Worm (Caenorhabditis elegans) whole organism, young adult: Measurements from ENCODE around the gene F58F12.4.

Source experiments
- B0019.2 ChIP-seq: fragments of 200-800 bp; sonication (Bioruptor generic); conservative IDR thresholded peaks from 2 replicates; pipeline ENCODE4 v1.3.6; 2022; ENCODE audit warnings: missing genetic modification reagents, missing genetic modification characterization, missing compliant biosample characterization
- B0261.1 ChIP-seq: sonication (generic microtip); optimal IDR thresholded peaks from 2 replicates; lab custom pipeline; 2016; ENCODE audit warnings: mild to moderate bottlenecking, missing genetic modification characterization, moderate library complexity, missing compliant biosample characterization
- B0336.3 ChIP-seq: fragments of 200-800 bp; sonication (Bioruptor generic); IDR thresholded peaks from 2 replicates; pipeline ENCODE4 v1.3.6; 2022; ENCODE audit warnings: missing genetic modification characterization, missing compliant biosample characterization
- F10E7.11 ChIP-seq: sonication (generic microtip); optimal IDR thresholded peaks from 2 replicates; lab custom pipeline; 2017; ENCODE audit warnings: mild to moderate bottlenecking, missing genetic modification characterization, moderate library complexity, missing compliant biosample characterization
- F23B12.7 ChIP-seq: sonication (generic microtip); optimal IDR thresholded peaks from 2 replicates; lab custom pipeline; 2017; ENCODE audit warnings: missing genetic modification characterization, mild to moderate bottlenecking, missing compliant biosample characterization, antibody characterized with exemption, moderate library complexity; ENCODE audit not compliant: insufficient read depth
- F49E8.2 ChIP-seq: sonication (generic microtip); optimal IDR thresholded peaks from 3 replicates; lab custom pipeline; 2017; ENCODE audit warnings: missing genetic modification characterization, mild to moderate bottlenecking, missing compliant biosample characterization, antibody characterized with exemption, moderate library complexity; ENCODE audit not compliant: insufficient read depth
- F52B5.7 ChIP-seq: sonication (generic microtip); optimal IDR thresholded peaks from 2 replicates; lab custom pipeline; 2016; ENCODE audit warnings: mild to moderate bottlenecking, missing genetic modification characterization, missing compliant biosample characterization
- F55B11.4 ChIP-seq: sonication (generic microtip); optimal IDR thresholded peaks from 2 replicates; lab custom pipeline; 2016; ENCODE audit warnings: missing compliant biosample characterization, missing genetic modification characterization, borderline replicate concordance; ENCODE audit not compliant: insufficient read depth
- F57A8.1 ChIP-seq: fragments of 200-800 bp; sonication (Bioruptor generic); optimal IDR thresholded peaks from 2 replicates; lab custom pipeline; 2018; ENCODE audit warnings: mild to moderate bottlenecking, missing genetic modification characterization, moderate library complexity, missing compliant biosample characterization
- Y53G8AR.9 ChIP-seq: fragments of 200-800 bp; sonication (Bioruptor generic); conservative IDR thresholded peaks from 2 replicates; pipeline ENCODE4 v1.3.6; 2022; ENCODE audit warnings: missing genetic modification reagents, missing genetic modification characterization, missing compliant biosample characterization
- ZK185.1 ChIP-seq: sonication (generic microtip); optimal IDR thresholded peaks from 2 replicates; lab custom pipeline; 2016; ENCODE audit warnings: mild to moderate bottlenecking, missing genetic modification characterization, missing compliant biosample characterization; ENCODE audit not compliant: poor library complexity, severe bottlenecking
- aptf-2 ChIP-seq: fragments of 200-800 bp; sonication (Bioruptor generic); conservative IDR thresholded peaks from 2 replicates; pipeline ENCODE4 v1.3.6; 2022; ENCODE audit warnings: missing genetic modification reagents, missing genetic modification characterization, missing compliant biosample characterization
- attf-3 ChIP-seq: fragments of 200-800 bp; sonication (Bioruptor generic); conservative IDR thresholded peaks from 2 replicates; pipeline ENCODE4 v1.3.6; 2022; ENCODE audit warnings: missing genetic modification reagents, missing genetic modification characterization, missing compliant biosample characterization
- attf-5 ChIP-seq: fragments of 200-800 bp; sonication (Bioruptor generic); optimal IDR thresholded peaks from 2 replicates; lab custom pipeline; 2018; ENCODE audit warnings: mild to moderate bottlenecking, missing genetic modification characterization, missing compliant biosample characterization
- attf-6 ChIP-seq: fragments of 200-800 bp; sonication (Bioruptor generic); IDR thresholded peaks from 2 replicates; pipeline ENCODE4 v1.3.6; 2022; ENCODE audit warnings: missing genetic modification reagents, missing genetic modification characterization, missing compliant biosample characterization
- cebp-1 ChIP-seq, 2 experiments: fragments of 200-800 bp in 1 of 2; sonication (Bioruptor generic) in 1 of 2; sonication (generic microtip) in 1 of 2; IDR thresholded peaks in 1 of 2; optimal IDR thresholded peaks in 1 of 2; 2 replicates each; pipeline versions ENCODE4 v1.3.6 to Lab custom; 2017 to 2022; ENCODE audit warnings: missing compliant biosample characterization in 2 of 2, missing genetic modification characterization in 2 of 2, mild to moderate bottlenecking in 1 of 2, missing genetic modification reagents in 1 of 2, moderate library complexity in 1 of 2
- ceh-79 ChIP-seq: sonication (generic microtip); optimal IDR thresholded peaks from 2 replicates; lab custom pipeline; 2017; ENCODE audit warnings: mild to moderate bottlenecking, missing genetic modification characterization, missing compliant biosample characterization
- dox-1 ChIP-seq: fragments of 200-800 bp; sonication (Bioruptor generic); IDR thresholded peaks from 2 replicates; pipeline ENCODE4 v1.3.6; 2022; ENCODE audit warnings: missing genetic modification reagents, missing genetic modification characterization, missing compliant biosample characterization
- egl-44 ChIP-seq: fragments of 200-800 bp; sonication (Bioruptor generic); IDR thresholded peaks from 2 replicates; pipeline ENCODE4 v1.3.6; 2022; ENCODE audit warnings: missing genetic modification reagents, missing genetic modification characterization, missing compliant biosample characterization
- ekl-4 ChIP-seq: fragments of 200-800 bp; sonication (Bioruptor generic); IDR thresholded peaks from 2 replicates; pipeline ENCODE4 v1.3.6; 2022; ENCODE audit warnings: missing genetic modification reagents, missing genetic modification characterization, missing compliant biosample characterization
- him-1 ChIP-seq: sonication (generic microtip); optimal IDR thresholded peaks from 2 replicates; lab custom pipeline; 2016; ENCODE audit warnings: missing genotype, missing genetic modification reagents, missing genetic modification characterization, missing compliant biosample characterization
- hrde-1 ChIP-seq: sonication (generic microtip); optimal IDR thresholded peaks from 2 replicates; lab custom pipeline; 2016; ENCODE audit warnings: missing genetic modification characterization, mild to moderate bottlenecking, missing compliant biosample characterization, moderate library complexity, missing genotype, missing genetic modification reagents, borderline replicate concordance
- hsf-1 ChIP-seq: fragments of 200-800 bp; sonication (Bioruptor generic); IDR thresholded peaks from 2 replicates; pipeline ENCODE4 v1.3.6; 2022; ENCODE audit warnings: missing genetic modification reagents, missing genetic modification characterization, missing compliant biosample characterization
- lsy-27 ChIP-seq: sonication (generic microtip); optimal IDR thresholded peaks from 2 replicates; lab custom pipeline; 2017; ENCODE audit warnings: missing genetic modification characterization, mild to moderate bottlenecking, missing compliant biosample characterization, antibody characterized with exemption, missing genotype, borderline replicate concordance; ENCODE audit not compliant: insufficient read depth
- madf-6 ChIP-seq: fragments of 200-800 bp; sonication (Bioruptor generic); IDR thresholded peaks from 2 replicates; pipeline ENCODE4 v1.3.6; 2022; ENCODE audit warnings: missing genetic modification reagents, missing genetic modification characterization, missing compliant biosample characterization
- mcd-1 ChIP-seq: fragments of 200-800 bp; sonication (Bioruptor generic); IDR thresholded peaks from 2 replicates; pipeline ENCODE4 v1.3.6; 2022; ENCODE audit warnings: missing genetic modification reagents, missing genetic modification characterization, missing compliant biosample characterization
- mes-4 ChIP-seq: sonication (generic microtip); optimal IDR thresholded peaks from 2 replicates; lab custom pipeline; 2016; ENCODE audit warnings: missing genotype, missing genetic modification characterization, missing compliant biosample characterization
- nfya-2 ChIP-seq: fragments of 200-800 bp; sonication (Bioruptor generic); IDR thresholded peaks from 2 replicates; pipeline ENCODE4 v1.3.6; 2022; ENCODE audit warnings: missing genetic modification reagents, missing genetic modification characterization, missing compliant biosample characterization
- nhr-80 ChIP-seq: sonication (generic microtip); optimal IDR thresholded peaks from 2 replicates; lab custom pipeline; 2016; ENCODE audit warnings: missing genetic modification characterization, missing compliant biosample characterization
- pha-4 ChIP-seq: fragments of 150-350 bp; sonication (generic microtip); optimal IDR thresholded peaks from 2 replicates; lab custom pipeline; 2014; ENCODE audit warnings: missing biosample characterization, missing genetic modification reagents, missing genetic modification characterization
- repo-1 ChIP-seq: sonication (generic microtip); optimal IDR thresholded peaks from 2 replicates; lab custom pipeline; 2017; ENCODE audit warnings: mild to moderate bottlenecking, missing genetic modification characterization, missing compliant biosample characterization
- rpc-1 ChIP-seq, 2 experiments: fragments of 150-350 bp in 1 of 2; sonication (generic microtip) in 1 of 2; optimal IDR thresholded peaks; 2 replicates each; lab custom pipeline; 2014 to 2018; ENCODE audit warnings: missing biosample characterization in 1 of 2, missing genetic modification characterization in 1 of 2, missing genetic modification reagents in 1 of 2, missing genotype in 1 of 2
- sdz-38 ChIP-seq: sonication (generic microtip); optimal IDR thresholded peaks from 2 replicates; lab custom pipeline; 2016; ENCODE audit warnings: missing genotype, missing genetic modification characterization, missing compliant biosample characterization
- snpc-1.3 ChIP-seq: sonication (generic microtip); optimal IDR thresholded peaks from 2 replicates; lab custom pipeline; 2017; ENCODE audit warnings: missing genetic modification characterization, mild to moderate bottlenecking, missing compliant biosample characterization, antibody characterized with exemption, moderate library complexity, missing genotype, missing genetic modification reagents; ENCODE audit not compliant: insufficient read depth
- somi-1 ChIP-seq: fragments of 200-800 bp; sonication (Bioruptor generic); optimal IDR thresholded peaks from 2 replicates; lab custom pipeline; 2018; ENCODE audit warnings: mild to moderate bottlenecking, missing genetic modification characterization, missing compliant biosample characterization
- tbp1 ChIP-seq: fragments of 200-800 bp; sonication (Bioruptor generic); optimal IDR thresholded peaks from 2 replicates; lab custom pipeline; 2018; ENCODE audit warnings: mild to moderate bottlenecking, missing genetic modification characterization, missing compliant biosample characterization
- unc-62 ChIP-seq: fragments of 150-350 bp; optimal IDR thresholded peaks from 2 replicates; lab custom pipeline; 2014; ENCODE audit warnings: missing biosample characterization, missing genetic modification reagents, missing genetic modification characterization
- zfh-2 ChIP-seq: fragments of 200-800 bp; sonication (Bioruptor generic); conservative IDR thresholded peaks from 2 replicates; pipeline ENCODE4 v1.3.6; 2022; ENCODE audit warnings: missing genetic modification reagents, missing genetic modification characterization, missing compliant biosample characterization
- ztf-26 ChIP-seq: sonication (generic microtip); optimal IDR thresholded peaks from 2 replicates; lab custom pipeline; 2017; ENCODE audit warnings: missing genetic modification characterization, missing compliant biosample characterization

F58F12.4 gene

DNA sequence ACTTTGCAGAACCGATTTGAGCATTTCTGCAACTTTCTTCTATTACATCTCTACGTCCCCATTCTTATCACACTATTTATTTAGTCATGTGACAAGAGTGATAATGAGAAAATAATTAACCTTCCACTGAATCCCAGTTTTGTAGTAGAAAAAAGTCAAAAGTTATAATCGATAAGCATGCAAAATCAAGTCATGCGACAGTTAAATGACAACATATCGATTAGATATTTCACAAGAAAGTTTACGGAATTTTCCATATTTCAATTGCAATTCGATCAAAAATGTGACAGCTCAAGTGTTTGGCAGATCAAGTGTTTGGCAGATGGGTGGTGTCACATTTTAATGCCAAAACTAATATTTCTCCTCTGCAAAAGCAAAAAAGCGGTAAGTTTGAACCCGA, 11.9 kb upstream of the F58F12.4 start:
- peak; percentile 64 for TF ChIP-seq unc-62 (GFP tag; lab: Kevin White, UChicago)
- peak; percentile 44; the same call in 1 of the 2 replicates for TF ChIP-seq madf-6 (GFP tag; lab: Robert Waterston, UW)
- TF ChIP-seq cebp-1 (GFP tag; IDR thresholded peaks at IDR 0.05; lab: Robert Waterston, UW), result no peak; the same call in 1 of the 2 replicates
- peak; percentile 83 for TF ChIP-seq cebp-1 (tag; optimal IDR thresholded peaks at IDR 0.05; lab: Kevin White, UChicago)
- TF ChIP-seq B0336.3 (GFP tag; lab: Robert Waterston, UW), result peak; percentile 67
- peak; percentile 11 for TF ChIP-seq hrde-1 (tag; lab: Kevin White, UChicago)
- TF ChIP-seq sdz-38 (tag; lab: Kevin White, UChicago), result no peak
- TF ChIP-seq nhr-80, result peak; percentile 81
- TF ChIP-seq nfya-2 (GFP tag; lab: Robert Waterston, UW), result no peak
- TF ChIP-seq F49E8.2, result no peak
- no peak for TF ChIP-seq hsf-1 (GFP tag; lab: Robert Waterston, UW)
- peak; percentile 27 for TF ChIP-seq attf-5 (GFP tag; lab: Kevin White, UChicago)
- TF ChIP-seq Y53G8AR.9 (GFP tag; lab: Robert Waterston, UW), result 0 out of 2 replicates have a peak, but pooled peaks have one; percentile 9
- peak; percentile 18; the same call in 1 of the 2 replicates for TF ChIP-seq mcd-1 (GFP tag; lab: Robert Waterston, UW)
- TF ChIP-seq ekl-4 (GFP tag; lab: Robert Waterston, UW), result 0 out of 2 replicates have a peak, but pooled peaks have one; percentile 6

DNA sequence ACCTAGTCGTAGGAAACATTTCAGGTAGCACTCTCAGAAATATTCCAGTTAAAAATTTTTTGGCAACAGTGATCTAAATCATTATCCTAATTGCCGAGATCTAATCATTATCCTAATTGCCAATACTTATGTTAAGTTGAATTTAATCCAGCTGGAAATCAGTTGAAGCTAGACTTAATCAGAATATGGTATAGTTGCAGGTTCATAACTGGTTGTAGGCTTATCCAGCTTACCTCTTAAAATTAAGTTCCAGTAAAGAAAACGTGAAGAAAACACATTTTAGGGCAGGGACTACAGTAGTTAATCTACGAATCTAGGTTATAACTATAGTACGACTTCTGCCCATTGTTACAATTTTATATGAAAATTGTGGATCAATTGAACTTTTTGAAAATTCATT, 9.9 kb upstream of the F58F12.4 start:
- TF ChIP-seq ztf-26 (tag; lab: Kevin White, UChicago), result no peak

DNA sequence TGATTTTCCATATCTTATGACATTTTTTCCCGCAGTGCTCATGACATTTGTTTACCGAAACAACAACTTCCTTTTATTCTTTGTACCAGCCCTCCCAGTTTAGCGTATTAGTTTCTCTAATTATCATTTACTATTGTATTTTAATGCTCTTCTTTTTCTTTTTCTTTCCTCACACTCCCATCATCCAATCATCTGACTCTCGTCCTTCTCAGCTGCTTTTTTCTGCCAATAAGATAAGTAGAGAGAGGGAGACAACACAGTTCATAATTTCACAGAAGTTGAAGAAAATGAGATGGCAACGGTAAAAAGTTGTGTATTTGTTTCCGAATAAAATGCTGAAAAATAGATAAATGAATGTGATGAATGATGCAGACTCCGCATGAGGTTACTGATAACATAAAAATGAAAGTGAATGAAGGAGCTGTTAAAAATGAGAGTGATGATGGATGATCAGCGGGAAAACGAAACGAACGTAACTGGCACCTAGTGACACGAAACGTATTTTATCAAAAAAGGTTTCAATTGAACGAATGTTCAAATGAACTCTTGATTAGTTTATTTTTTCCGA, 9.1 kb upstream of the F58F12.4 start:
- peak; percentile 91 for TF ChIP-seq nhr-80
- 0 out of 2 replicates have a peak, but pooled peaks have one; percentile 13 for TF ChIP-seq dox-1 (GFP tag; lab: Robert Waterston, UW)
- TF ChIP-seq attf-6, result no peak
- TF ChIP-seq F23B12.7 (tag; lab: Kevin White, UChicago), result peak; percentile 23
- TF ChIP-seq cebp-1 (GFP tag; IDR thresholded peaks at IDR 0.05; lab: Robert Waterston, UW), result peak; percentile 64; the same call in 1 of the 2 replicates
- peak; percentile 69 for TF ChIP-seq cebp-1 (tag; optimal IDR thresholded peaks at IDR 0.05; lab: Kevin White, UChicago)
- no peak for TF ChIP-seq F55B11.4 (tag; lab: Kevin White, UChicago)
- no peak for TF ChIP-seq rpc-1 (optimal IDR thresholded peaks at IDR 0.05; lab: Kevin White, UChicago)
- TF ChIP-seq rpc-1 (tag; optimal IDR thresholded peaks at IDR 0.05; lab: Kevin White, UChicago), result no peak
- TF ChIP-seq zfh-2 (GFP tag; lab: Robert Waterston, UW), result no peak
- TF ChIP-seq attf-5 (GFP tag; lab: Kevin White, UChicago), result no peak
- no peak for TF ChIP-seq him-1
- no peak for TF ChIP-seq F57A8.1 (GFP tag; lab: Kevin White, UChicago)
- TF ChIP-seq B0019.2 (GFP tag; lab: Robert Waterston, UW), result no peak
- TF ChIP-seq egl-44 (GFP tag; lab: Robert Waterston, UW), result no peak
- no peak for TF ChIP-seq attf-3

DNA sequence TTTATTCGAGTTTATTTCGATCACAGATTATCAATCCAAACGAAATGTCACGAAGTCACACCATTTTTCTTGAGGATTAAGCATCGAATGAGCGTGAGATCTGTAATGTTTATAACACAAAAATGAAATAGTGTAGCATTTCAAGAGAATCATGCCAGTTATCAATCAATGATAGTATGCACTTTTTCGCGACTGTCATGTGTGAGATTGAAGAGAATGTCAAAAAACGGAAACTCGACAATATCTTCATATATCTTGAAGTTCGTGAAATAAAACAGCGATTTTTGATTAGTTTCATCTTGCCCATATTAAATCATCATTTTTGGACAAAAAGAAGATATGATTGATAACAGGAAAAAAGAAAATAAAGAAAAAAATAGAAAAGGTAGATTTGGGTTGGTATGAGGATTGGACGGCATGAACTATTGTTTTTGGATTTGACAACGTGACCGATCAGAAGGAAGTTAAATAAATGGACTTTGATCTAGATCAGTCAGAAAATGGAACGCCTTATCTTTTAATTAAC, 7.5 kb upstream of the F58F12.4 start:
- TF ChIP-seq B0261.1 (tag; lab: Kevin White, UChicago), result no peak
- no peak for TF ChIP-seq ztf-26 (tag; lab: Kevin White, UChicago)
- TF ChIP-seq aptf-2, result no peak
- TF ChIP-seq F52B5.7 (tag; lab: Kevin White, UChicago), result no peak
- TF ChIP-seq ZK185.1, result no peak
- no peak for TF ChIP-seq lsy-27 (tag; lab: Kevin White, UChicago)
- no peak for TF ChIP-seq repo-1 (tag; lab: Kevin White, UChicago)
- TF ChIP-seq B0019.2 (GFP tag; lab: Robert Waterston, UW), result no peak
- no peak for TF ChIP-seq B0336.3 (GFP tag; lab: Robert Waterston, UW)
- TF ChIP-seq attf-6, result no peak
- TF ChIP-seq mcd-1 (GFP tag; lab: Robert Waterston, UW), result no peak
- no peak for TF ChIP-seq ceh-79
- no peak for TF ChIP-seq somi-1 (GFP tag; lab: Kevin White, UChicago)
- no peak for TF ChIP-seq F10E7.11 (tag; lab: Kevin White, UChicago)
- TF ChIP-seq tbp1 (GFP tag; lab: Kevin White, UChicago), result no peak
- TF ChIP-seq zfh-2 (GFP tag; lab: Robert Waterston, UW), result no peak
- no peak for TF ChIP-seq Y53G8AR.9 (GFP tag; lab: Robert Waterston, UW)
- TF ChIP-seq pha-4 (tag; lab: Kevin White, UChicago), result no peak
- no peak for TF ChIP-seq mes-4 (tag; lab: Kevin White, UChicago)
- TF ChIP-seq snpc-1.3, result no peak
